Worm (Caenorhabditis elegans): ENCODE measurements around the gene clec-177.

ce11 chrIV:5033276-5033675, 46.9 kb downstream of the clec-177 start, which contains the start of gene C09B9.4:
- TF ChIP-seq him-1 (tag; optimal IDR thresholded peaks at IDR 0.05): no peak
- no peak for TF ChIP-seq W03F9.2 (tag; optimal IDR thresholded peaks at IDR 0.05)
- no peak for TF ChIP-seq dao-5 (tag; optimal IDR thresholded peaks at IDR 0.05)

Measured in whole organism, L4/young adult.